Worm (Caenorhabditis elegans) whole organism, L3 larva: ENCODE data around the gene T14E8.2.

Experiments
- R02D3.7 ChIP-seq: fragments of 150-350 bp; optimal IDR thresholded peaks from 2 replicates; lab custom pipeline; 2014; ENCODE audit warnings: missing biosample characterization, missing genetic modification characterization
- ZK546.5 ChIP-seq: sonication (generic microtip); optimal IDR thresholded peaks from 2 replicates; lab custom pipeline; 2017; ENCODE audit warnings: missing biosample characterization, missing genetic modification characterization
- aly-2 ChIP-seq: fragments of 150-350 bp; optimal IDR thresholded peaks from 2 replicates; lab custom pipeline; 2014; ENCODE audit warnings: missing biosample characterization, missing genetic modification characterization
- ceh-16 ChIP-seq: sonication (generic microtip); optimal IDR thresholded peaks from 2 replicates; lab custom pipeline; 2017; ENCODE audit warnings: missing biosample characterization, missing genetic modification characterization
- daf-12 ChIP-seq: fragments of 150-350 bp; optimal IDR thresholded peaks from 2 replicates; lab custom pipeline; 2014; ENCODE audit warnings: missing biosample characterization, missing genetic modification reagents, missing genetic modification characterization
- egl-27 ChIP-seq: sonication (generic microtip); optimal IDR thresholded peaks from 4 replicates; lab custom pipeline; 2017; ENCODE audit warnings: missing biosample characterization, missing genetic modification reagents, missing genetic modification characterization
- fkh-10 ChIP-seq: sonication (generic microtip); optimal IDR thresholded peaks from 2 replicates; lab custom pipeline; 2017; ENCODE audit warnings: missing biosample characterization, missing genetic modification reagents, missing genetic modification characterization
- mdl-1 ChIP-seq: fragments of 150-350 bp; optimal IDR thresholded peaks from 2 replicates; lab custom pipeline; 2014; ENCODE audit warnings: missing biosample characterization, missing genetic modification characterization
- nhr-28 ChIP-seq: fragments of 150-350 bp; optimal IDR thresholded peaks from 2 replicates; lab custom pipeline; 2014; ENCODE audit warnings: missing biosample characterization, missing genetic modification characterization
- nhr-77 ChIP-seq: fragments of 150-350 bp; optimal IDR thresholded peaks from 2 replicates; lab custom pipeline; 2014; ENCODE audit warnings: missing biosample characterization, missing genetic modification characterization
- skn-1 ChIP-seq: fragments of 150-350 bp; optimal IDR thresholded peaks from 2 replicates; lab custom pipeline; 2014; ENCODE audit warnings: missing biosample characterization, missing genetic modification characterization
- snpc-4 ChIP-seq: fragments of 150-350 bp; optimal IDR thresholded peaks from 2 replicates; lab custom pipeline; 2014; ENCODE audit warnings: missing biosample characterization, missing genetic modification characterization
- unc-62 ChIP-seq: fragments of 150-350 bp; sonication (generic microtip); optimal IDR thresholded peaks from 4 replicates; lab custom pipeline; 2014; ENCODE audit warnings: missing biosample characterization, missing genetic modification reagents, missing genetic modification characterization
- zag-1 ChIP-seq: fragments of 150-350 bp; optimal IDR thresholded peaks from 2 replicates; lab custom pipeline; 2014; ENCODE audit warnings: missing biosample characterization, missing genetic modification characterization

ce11 chrX:6522634-6523070, 20.1 kb upstream of the T14E8.2 start:
- no peak for TF ChIP-seq nhr-77 (tag; lab: Kevin White, UChicago)
- no peak for TF ChIP-seq zag-1 (tag; lab: Kevin White, UChicago)
- no peak for TF ChIP-seq R02D3.7 (tag; lab: Kevin White, UChicago)
- no peak for TF ChIP-seq mdl-1 (tag; lab: Kevin White, UChicago)
- no peak for TF ChIP-seq skn-1 (tag; lab: Kevin White, UChicago)
- no peak for TF ChIP-seq nhr-28 (tag; lab: Kevin White, UChicago)
- no peak for TF ChIP-seq aly-2 (tag; lab: Kevin White, UChicago)
- TF ChIP-seq ZK546.5 (tag; lab: Kevin White, UChicago) = no peak
- TF ChIP-seq unc-62 = no peak
- TF ChIP-seq daf-12 (tag; lab: Kevin White, UChicago) = no peak
- no peak for TF ChIP-seq ceh-16 (tag; lab: Kevin White, UChicago)
- no peak for TF ChIP-seq egl-27 (tag; lab: Kevin White, UChicago)
- TF ChIP-seq snpc-4 = no peak
- no peak for TF ChIP-seq fkh-10
